Fruit fly (Drosophila melanogaster): Measurements from ENCODE around the gene CG32683.

Gene CG32683

dm6 chrX:10474625-10475024, 19.9 kb upstream of the CG32683 start, which contains the start of gene nocte (continued):
- TF ChIP-seq dpn (GFP tag; optimal IDR thresholded peaks at IDR 0.05): peak; percentile 5 to 11
- TF ChIP-seq Gug (GFP tag; IDR thresholded peaks at IDR 0.05): no peak
- TF ChIP-seq CG6683 (GFP tag; optimal IDR thresholded peaks at IDR 0.05): no peak
- TF ChIP-seq Dad (GFP tag; optimal IDR thresholded peaks at IDR 0.05): no peak
- TF ChIP-seq kni (GFP tag; optimal IDR thresholded peaks at IDR 0.05): no peak
- no peak for TF ChIP-seq gcm2 (GFP tag; optimal IDR thresholded peaks at IDR 0.05)
- no peak for TF ChIP-seq Deaf1 (tag; optimal IDR thresholded peaks at IDR 0.05)
- TF ChIP-seq CG7372 (GFP tag; IDR thresholded peaks at IDR 0.05): no peak
- no peak for TF ChIP-seq prd (optimal IDR thresholded peaks at IDR 0.05)
- TF ChIP-seq prd (GFP tag; IDR thresholded peaks at IDR 0.05): no peak
- peak; percentile 55 for TF ChIP-seq row (GFP tag; IDR thresholded peaks at IDR 0.05)
- no peak for TF ChIP-seq toy (GFP tag; IDR thresholded peaks at IDR 0.05)
- TF ChIP-seq D (optimal IDR thresholded peaks at IDR 0.05): no peak
- TF ChIP-seq D (GFP tag; optimal IDR thresholded peaks at IDR 0.05): no peak
- no peak for TF ChIP-seq NfI (GFP tag; optimal IDR thresholded peaks at IDR 0.05)
- TF ChIP-seq luna (GFP tag; optimal IDR thresholded peaks at IDR 0.05): no peak
- no peak for TF ChIP-seq ap (GFP tag; IDR thresholded peaks at IDR 0.05)
- no peak for TF ChIP-seq Abd-B (GFP tag; optimal IDR thresholded peaks at IDR 0.05)
- no peak for TF ChIP-seq chn (GFP tag; optimal IDR thresholded peaks at IDR 0.05)
- TF ChIP-seq MBD-R2 (GFP tag; IDR thresholded peaks at IDR 0.05): peak; percentile 62
- no peak for TF ChIP-seq Side (GFP tag; optimal IDR thresholded peaks at IDR 0.05)
- no peak for TF ChIP-seq CG9876 (GFP tag; optimal IDR thresholded peaks at IDR 0.05)
- TF ChIP-seq br (optimal IDR thresholded peaks at IDR 0.05): no peak
- TF ChIP-seq phol (tag; optimal IDR thresholded peaks at IDR 0.05): peak; percentile 53
- no peak for TF ChIP-seq CG17802 (tag; optimal IDR thresholded peaks at IDR 0.05)
- no peak for TF ChIP-seq cg (GFP tag; optimal IDR thresholded peaks at IDR 0.05)
- no peak for TF ChIP-seq Hr51 (GFP tag; optimal IDR thresholded peaks at IDR 0.05)
- peak; percentile 5 for TF ChIP-seq Hr3 (GFP tag; optimal IDR thresholded peaks at IDR 0.05)
- TF ChIP-seq CG7987 (GFP tag; optimal IDR thresholded peaks at IDR 0.05): no peak
- TF ChIP-seq NK7.1 (GFP tag; optimal IDR thresholded peaks at IDR 0.05): no peak
- no peak for TF ChIP-seq Eip74EF (GFP tag; optimal IDR thresholded peaks at IDR 0.05)
- no peak for TF ChIP-seq ro (GFP tag; IDR thresholded peaks at IDR 0.05)
- TF ChIP-seq CG4707 (GFP tag; optimal IDR thresholded peaks at IDR 0.05): no peak
- no peak for TF ChIP-seq CG3838 (GFP tag; optimal IDR thresholded peaks at IDR 0.05)
- no peak for TF ChIP-seq CG34376 (GFP tag; optimal IDR thresholded peaks at IDR 0.05)
- TF ChIP-seq CG11456 (GFP tag; IDR thresholded peaks at IDR 0.05): no peak; the same call in 2 of the 3 replicates
- TF ChIP-seq chif (GFP tag; optimal IDR thresholded peaks at IDR 0.05): peak in 1 of 2 experiments; percentile 12
- peak in 1 of 2 experiments; percentile 66 for TF ChIP-seq insv (GFP tag; optimal IDR thresholded peaks at IDR 0.05)
- no peak for TF ChIP-seq NC2α (GFP tag; optimal IDR thresholded peaks at IDR 0.05)
- TF ChIP-seq unpg (GFP tag; optimal IDR thresholded peaks at IDR 0.05): no peak
- no peak for TF ChIP-seq Rfx (GFP tag; IDR thresholded peaks at IDR 0.05)
- no peak for TF ChIP-seq CG14050 (GFP tag; IDR thresholded peaks at IDR 0.05)
- no peak for TF ChIP-seq Oli (tag; optimal IDR thresholded peaks at IDR 0.05)
- TF ChIP-seq CG3995 (GFP tag; optimal IDR thresholded peaks at IDR 0.05): no peak
- peak; percentile 53 for TF ChIP-seq Sin3A (optimal IDR thresholded peaks at IDR 0.05)
- no peak for TF ChIP-seq Lim3 (GFP tag; IDR thresholded peaks at IDR 0.05)
- TF ChIP-seq pita (GFP tag; optimal IDR thresholded peaks at IDR 0.05): no peak
- TF ChIP-seq CG10959 (GFP tag; IDR thresholded peaks at IDR 0.05): no peak
- TF ChIP-seq HmgZ (tag; optimal IDR thresholded peaks at IDR 0.05): no peak
- no peak for TF ChIP-seq CG7928 (GFP tag; optimal IDR thresholded peaks at IDR 0.05)
- TF ChIP-seq CG7839 (tag; optimal IDR thresholded peaks at IDR 0.05): no peak
- TF ChIP-seq sr (GFP tag; IDR thresholded peaks at IDR 0.05): no peak
- no peak for TF ChIP-seq wdn (GFP tag; IDR thresholded peaks at IDR 0.05)
- TF ChIP-seq sisA (GFP tag; IDR thresholded peaks at IDR 0.05): no peak

Data from whole organism, embryonic.